Fruit fly (Drosophila melanogaster) whole organism, adult: ENCODE results near the gene AIF.
A peak's percentile ranks its signal among the peaks of the same experiment; 100 is the strongest.

ENCODE experiments used
- CG11617 ChIP-seq: fragments of 200-800 bp; sonication (Bioruptor generic); optimal IDR thresholded peaks from 2 replicates; lab custom pipeline; 2017; ENCODE audit warnings: mild to moderate bottlenecking, missing biosample characterization, missing genetic modification reagents, missing genetic modification characterization
- CG12768 ChIP-seq: fragments of 200-800 bp; sonication (Bioruptor generic); optimal IDR thresholded peaks from 2 replicates; lab custom pipeline; 2017; ENCODE audit warnings: missing biosample characterization, missing genetic modification characterization, mild to moderate bottlenecking, moderate library complexity, missing genetic modification reagents
- CG14711 ChIP-seq: fragments of 200-800 bp; sonication (Bioruptor generic); optimal IDR thresholded peaks from 2 replicates; lab custom pipeline; 2018; ENCODE audit warnings: missing biosample characterization, mild to moderate bottlenecking, missing genetic modification characterization, moderate library complexity
- CG1620 ChIP-seq: fragments of 200-800 bp; sonication (Bioruptor generic); optimal IDR thresholded peaks from 2 replicates; lab custom pipeline; 2016; ENCODE audit warnings: missing biosample characterization, missing genetic modification characterization
- CG33017 ChIP-seq: fragments of 200-800 bp; sonication (Bioruptor generic); optimal IDR thresholded peaks from 2 replicates; lab custom pipeline; 2018; ENCODE audit warnings: missing biosample characterization, mild to moderate bottlenecking, missing genetic modification characterization, moderate library complexity
- CG5204 ChIP-seq: fragments of 200-800 bp; sonication (Bioruptor generic); optimal IDR thresholded peaks from 2 replicates; lab custom pipeline; 2016; ENCODE audit warnings: missing biosample characterization, missing genetic modification characterization
- CG7045 ChIP-seq: fragments of 200-800 bp; sonication (Bioruptor generic); optimal IDR thresholded peaks from 2 replicates; lab custom pipeline; 2017; ENCODE audit warnings: missing biosample characterization, mild to moderate bottlenecking, missing genetic modification characterization
- CG7101 ChIP-seq: fragments of 200-800 bp; sonication (Bioruptor generic); optimal IDR thresholded peaks from 2 replicates; lab custom pipeline; 2018; ENCODE audit warnings: missing biosample characterization, mild to moderate bottlenecking, missing genetic modification characterization, moderate library complexity
- Clk ChIP-seq: fragments of 200-800 bp; sonication (Bioruptor generic); optimal IDR thresholded peaks from 2 replicates; lab custom pipeline; 2017; ENCODE audit warnings: missing biosample characterization, missing genetic modification characterization
- Crg-1 ChIP-seq: fragments of 200-800 bp; sonication (Bioruptor generic); optimal IDR thresholded peaks from 2 replicates; lab custom pipeline; 2016; ENCODE audit warnings: missing biosample characterization, missing genetic modification characterization
- Hr96 ChIP-seq: fragments of 200-800 bp; sonication (Bioruptor generic); optimal IDR thresholded peaks from 2 replicates; lab custom pipeline; 2016; ENCODE audit warnings: missing biosample characterization, missing genetic modification characterization
- Mnt ChIP-seq: fragments of 200-800 bp; sonication (Bioruptor generic); optimal IDR thresholded peaks from 2 replicates; lab custom pipeline; 2016; ENCODE audit warnings: missing biosample characterization, mild to moderate bottlenecking, missing genetic modification characterization
- bab1 ChIP-seq: fragments of 200-800 bp; sonication (Bioruptor generic); optimal IDR thresholded peaks from 3 replicates; lab custom pipeline; 2019; ENCODE audit warnings: missing biosample characterization, mild to moderate bottlenecking, missing genetic modification characterization, moderate library complexity
- cic ChIP-seq: fragments of 200-800 bp; sonication (Bioruptor generic); optimal IDR thresholded peaks from 2 replicates; lab custom pipeline; 2017; ENCODE audit warnings: missing biosample characterization, mild to moderate bottlenecking, missing genetic modification characterization, moderate library complexity
- cnc ChIP-seq, 2 experiments: fragments of >200 bp; optimal IDR thresholded peaks; 2 replicates each; lab custom pipeline; 2017
- kay ChIP-seq: fragments of 200-800 bp; sonication (Bioruptor generic); peaks from one replicate; lab custom pipeline; 2016; ENCODE audit warnings: missing biosample characterization, missing genetic modification characterization, borderline replicate concordance
- ovo ChIP-seq: fragments of 200-800 bp; sonication (Bioruptor generic); optimal IDR thresholded peaks from 2 replicates; lab custom pipeline; 2016; ENCODE audit warnings: missing biosample characterization, missing genetic modification characterization
- pad ChIP-seq: fragments of 200-800 bp; sonication (Bioruptor generic); optimal IDR thresholded peaks from 3 replicates; lab custom pipeline; 2017; ENCODE audit warnings: missing biosample characterization, missing genetic modification characterization, mild to moderate bottlenecking, moderate library complexity, missing genetic modification reagents
- tj ChIP-seq: fragments of 200-800 bp; sonication (Bioruptor generic); optimal IDR thresholded peaks from 3 replicates; lab custom pipeline; 2017; ENCODE audit warnings: missing biosample characterization, mild to moderate bottlenecking, missing genetic modification characterization, moderate library complexity
- toe ChIP-seq: fragments of 200-800 bp; sonication (Bioruptor generic); optimal IDR thresholded peaks from 2 replicates; lab custom pipeline; 2016; ENCODE audit warnings: missing biosample characterization, missing genetic modification characterization

AIF gene

DNA sequence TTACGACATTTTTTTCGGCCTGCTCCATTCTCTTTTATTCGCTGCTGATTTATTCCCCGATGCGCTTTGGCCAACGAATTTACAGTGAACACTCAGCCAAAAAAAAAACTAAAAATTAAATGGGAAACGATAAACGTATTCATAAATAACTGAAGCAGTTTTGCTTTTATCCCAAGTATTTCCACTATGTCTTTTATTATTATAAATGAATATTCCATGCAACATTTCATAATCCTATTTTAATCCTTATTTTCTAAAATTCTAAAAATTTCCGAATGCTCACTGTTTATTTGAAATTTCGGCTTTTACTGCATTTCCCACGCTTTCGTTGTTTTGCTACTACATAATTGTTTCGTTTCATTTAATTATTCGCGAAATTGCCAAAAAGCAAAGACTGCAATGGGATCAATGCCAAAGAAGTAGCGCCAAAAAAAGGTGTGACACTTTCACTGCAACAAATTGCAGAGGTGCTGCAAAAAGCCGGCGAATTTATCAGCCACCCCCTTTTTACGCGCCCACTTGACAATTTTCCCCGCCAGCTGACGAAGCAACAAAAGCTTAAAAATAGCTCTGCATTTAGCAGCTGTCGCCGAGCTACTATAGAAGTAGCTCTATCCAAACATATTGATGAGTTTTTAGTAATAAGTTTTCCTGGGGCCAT lies 20.0 kb upstream of the AIF start:
- TF ChIP-seq pad: peak; percentile 73
- peak; percentile 4 for TF ChIP-seq Mnt (GFP tag; lab: Kevin White, UChicago)
- peak; percentile 14 for TF ChIP-seq CG7101 (tag; lab: Kevin White, UChicago)
- TF ChIP-seq Clk: no peak
- peak; percentile 78 for TF ChIP-seq tj (GFP tag; lab: Kevin White, UChicago)
- peak; percentile 30 for TF ChIP-seq CG11617
- TF ChIP-seq CG5204 (GFP tag; lab: Kevin White, UChicago): no peak
- TF ChIP-seq bab1: peak; percentile 79
- TF ChIP-seq CG14711 (tag; lab: Kevin White, UChicago): peak; percentile 56
- no peak for TF ChIP-seq cnc (optimal IDR thresholded peaks at IDR 0.05; lab: Kevin White, UChicago)

- TF ChIP-seq CG5204 (GFP tag; lab: Kevin White, UChicago) (no peak), kay (peak; percentile 85)
These were observed 19.3 kb upstream of the AIF start for dm6 chr2L:2132215-2132614.

DNA sequence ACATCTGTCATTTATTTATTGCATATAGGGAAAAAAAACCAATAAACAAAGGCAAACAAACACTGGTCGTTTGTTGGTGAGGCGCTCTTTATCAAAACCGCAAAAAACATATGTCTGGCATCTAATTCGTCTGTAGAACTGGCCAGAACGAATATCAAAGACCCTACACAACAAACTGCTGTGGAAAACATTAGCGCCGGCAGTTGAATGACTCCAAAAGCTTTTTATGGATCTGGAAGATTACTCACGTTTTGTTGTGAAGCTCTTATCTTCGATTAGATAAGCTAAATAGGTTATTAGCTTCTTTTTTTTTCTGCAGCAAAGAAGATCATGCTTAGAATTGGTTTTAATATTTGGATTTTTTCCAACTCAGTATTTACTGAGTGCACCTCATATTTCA lies 18.5 kb upstream of the AIF start:
- TF ChIP-seq CG12768 (GFP tag; lab: Kevin White, UChicago): no peak
- TF ChIP-seq CG14711 (tag; lab: Kevin White, UChicago): peak; percentile 7
- TF ChIP-seq tj (GFP tag; lab: Kevin White, UChicago): no peak
- no peak for TF ChIP-seq cic (GFP tag; lab: Kevin White, UChicago)
- peak; percentile 15 for TF ChIP-seq bab1
- no peak for TF ChIP-seq Clk
- peak; percentile 16 for TF ChIP-seq CG7101 (tag; lab: Kevin White, UChicago)
- TF ChIP-seq CG5204 (GFP tag; lab: Kevin White, UChicago): no peak
- TF ChIP-seq toe: no peak
- no peak for TF ChIP-seq CG11617
- TF ChIP-seq CG33017 (tag; lab: Kevin White, UChicago): peak; percentile 21
- peak; percentile 10 for TF ChIP-seq Crg-1 (GFP tag; lab: Kevin White, UChicago)

DNA sequence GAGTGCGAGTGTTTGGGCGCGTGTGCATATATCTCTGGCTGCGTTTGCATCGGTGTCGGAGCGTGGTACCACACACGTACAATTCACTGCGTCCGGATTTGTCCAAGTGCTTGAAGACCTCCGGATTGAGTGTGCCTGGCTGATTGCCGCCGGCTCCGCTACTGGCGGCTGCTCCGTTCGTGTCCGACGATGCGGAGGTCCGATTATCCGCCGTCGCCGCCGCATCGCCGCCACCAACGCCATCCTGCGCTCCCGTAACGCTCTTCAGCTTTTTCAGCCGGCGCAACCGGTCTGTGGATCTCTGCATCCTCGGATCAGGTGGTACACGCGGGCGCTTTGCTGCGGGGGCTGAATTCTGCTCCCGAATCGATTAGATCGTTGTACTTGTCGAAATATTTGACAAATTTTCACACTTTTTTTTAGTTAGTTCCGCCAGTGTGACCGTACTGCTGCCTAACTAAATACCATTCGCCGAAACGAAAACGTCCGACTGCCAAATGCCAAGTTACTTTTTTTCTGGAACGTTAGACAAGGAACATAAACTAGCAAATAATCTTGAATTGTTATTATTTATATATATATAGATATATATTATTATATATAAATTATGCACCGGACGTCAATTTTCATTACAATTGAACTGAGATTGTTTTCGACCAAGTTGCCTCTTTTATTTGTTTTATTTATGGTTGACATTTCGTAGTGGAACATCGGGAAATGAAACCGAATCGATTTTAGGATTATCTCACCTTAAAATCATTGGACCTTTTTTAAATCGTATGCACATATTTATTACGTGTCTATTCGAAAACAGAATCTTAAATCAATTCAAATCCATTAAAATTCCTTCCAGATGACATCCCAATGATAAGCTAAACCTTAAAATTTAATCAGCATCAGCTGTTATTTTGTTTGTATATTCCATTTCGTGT lies 6.6 kb upstream of the AIF start, which contains the start of gene tho2:
Gene tho2, minus strand, starts transcription at position 463 of the 932 bp plus-strand sequence.
- TF ChIP-seq kay (no peak), CG7101 (tag; lab: Kevin White, UChicago) (no peak), CG14711 (tag; lab: Kevin White, UChicago) (no peak), CG5204 (GFP tag; lab: Kevin White, UChicago) (no peak), pad (no peak), CG12768 (GFP tag; lab: Kevin White, UChicago) (no peak), Hr96 (GFP tag; lab: Kevin White, UChicago) (no peak), CG33017 (tag; lab: Kevin White, UChicago) (no peak), Clk (no peak), bab1 (no peak), Mnt (GFP tag; lab: Kevin White, UChicago) (no peak), cnc (optimal IDR thresholded peaks at IDR 0.05; lab: Kevin White, UChicago) (no peak), CG11617 (no peak), toe (no peak), tj (GFP tag; lab: Kevin White, UChicago) (no peak), cic (GFP tag; lab: Kevin White, UChicago) (no peak), ovo (no peak), CG1620 (no peak), CG7045 (no peak)

DNA sequence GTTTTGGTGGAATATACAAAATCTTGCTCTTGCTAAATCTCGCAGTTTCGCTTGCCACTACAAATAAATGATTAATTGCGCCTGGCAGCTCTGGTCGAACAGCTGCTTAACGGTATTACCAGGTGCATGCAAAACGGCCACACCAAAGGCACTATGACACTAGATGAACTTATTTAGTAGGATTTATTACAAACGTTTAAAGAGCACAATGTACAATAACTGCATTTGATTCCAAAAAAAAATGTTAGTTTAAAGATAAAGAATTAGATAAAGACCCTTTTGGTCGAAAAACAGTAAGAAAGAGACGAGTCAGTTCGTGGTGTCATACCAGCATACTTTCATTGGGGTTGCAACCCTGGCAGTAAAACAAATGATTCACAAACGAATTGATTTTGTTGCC lies 4.3 kb upstream of the AIF start, which contains the start of the genes CG11723 and Tbcd:
Gene CG11723, minus strand, starts transcription at position 68 of the 400 bp plus-strand sequence.
Gene Tbcd, plus strand, starts transcription at position 311 of the 400 bp plus-strand sequence.
- TF ChIP-seq CG7045: peak; percentile 92
- no peak for TF ChIP-seq toe
- TF ChIP-seq tj (GFP tag; lab: Kevin White, UChicago): peak; percentile 75
- peak; percentile 90 for TF ChIP-seq CG33017 (tag; lab: Kevin White, UChicago)
- peak; percentile 87 for TF ChIP-seq CG12768 (GFP tag; lab: Kevin White, UChicago)
- no peak for TF ChIP-seq CG5204 (GFP tag; lab: Kevin White, UChicago)
- TF ChIP-seq Mnt (GFP tag; lab: Kevin White, UChicago): peak; percentile 79
- peak; percentile 86 for TF ChIP-seq ovo
- no peak for TF ChIP-seq cnc (optimal IDR thresholded peaks at IDR 0.05; lab: Kevin White, UChicago)
- peak; percentile 99 for TF ChIP-seq CG14711 (tag; lab: Kevin White, UChicago)
- peak; percentile 70 for TF ChIP-seq pad
- no peak for TF ChIP-seq kay
- peak; percentile 93 for TF ChIP-seq CG7101 (tag; lab: Kevin White, UChicago)
- no peak for TF ChIP-seq Hr96 (GFP tag; lab: Kevin White, UChicago)
- peak; percentile 55 for TF ChIP-seq cic (GFP tag; lab: Kevin White, UChicago)
- TF ChIP-seq CG11617: peak; percentile 91
- TF ChIP-seq Clk: peak; percentile 67
- TF ChIP-seq bab1: peak; percentile 97
- peak; percentile 90 for TF ChIP-seq Crg-1 (GFP tag; lab: Kevin White, UChicago)
- peak; percentile 92 for TF ChIP-seq CG1620

- no peak for TF ChIP-seq CG7045
- TF ChIP-seq CG11617: no peak
- TF ChIP-seq CG1620: no peak
- TF ChIP-seq ovo: no peak
- TF ChIP-seq pad: no peak
- TF ChIP-seq bab1: no peak
- TF ChIP-seq Crg-1 (GFP tag; lab: Kevin White, UChicago): no peak
- no peak for TF ChIP-seq kay
- TF ChIP-seq Mnt (GFP tag; lab: Kevin White, UChicago): no peak
- no peak for TF ChIP-seq CG5204 (GFP tag; lab: Kevin White, UChicago)
These were observed 3.9 kb downstream of the AIF start, which contains the start of gene CG15382 for dm6 chr2L:2155453-2155852. TSS of gene CG15382 (plus strand) at chr2L:2155753.
